Worm (Caenorhabditis elegans) whole organism, L3 larva: ENCODE data around the gene F43C9.1.

Experiments used
- R02D3.7 ChIP-seq: fragments of 150-350 bp; optimal IDR thresholded peaks from 2 replicates; lab custom pipeline; 2014; ENCODE audit warnings: missing biosample characterization, missing genetic modification characterization
- ZK546.5 ChIP-seq: sonication (generic microtip); optimal IDR thresholded peaks from 2 replicates; lab custom pipeline; 2017; ENCODE audit warnings: missing biosample characterization, missing genetic modification characterization
- ama-1 ChIP-seq: fragments of 150-350 bp; optimal IDR thresholded peaks from 2 replicates; lab custom pipeline; 2018
- ceh-28 ChIP-seq: fragments of 150-350 bp; optimal IDR thresholded peaks from 2 replicates; lab custom pipeline; 2014; ENCODE audit warnings: missing biosample characterization, missing genetic modification reagents, missing genetic modification characterization
- ceh-82 ChIP-seq: fragments of 150-350 bp; optimal IDR thresholded peaks from 2 replicates; lab custom pipeline; 2014; ENCODE audit warnings: missing biosample characterization, missing genetic modification characterization
- ceh-9 ChIP-seq: sonication (generic microtip); optimal IDR thresholded peaks from 2 replicates; lab custom pipeline; 2018; ENCODE audit warnings: missing biosample characterization, missing genetic modification characterization
- daf-12 ChIP-seq: fragments of 150-350 bp; optimal IDR thresholded peaks from 2 replicates; lab custom pipeline; 2014; ENCODE audit warnings: missing biosample characterization, missing genetic modification reagents, missing genetic modification characterization
- egl-27 ChIP-seq: sonication (generic microtip); optimal IDR thresholded peaks from 4 replicates; lab custom pipeline; 2017; ENCODE audit warnings: missing biosample characterization, missing genetic modification reagents, missing genetic modification characterization
- egl-5 ChIP-seq: fragments of 150-350 bp; optimal IDR thresholded peaks from 2 replicates; lab custom pipeline; 2017; ENCODE audit warnings: missing biosample characterization, missing genetic modification reagents, missing genetic modification characterization, inconsistent platforms
- elt-1 ChIP-seq: fragments of 150-350 bp; optimal IDR thresholded peaks from 2 replicates; lab custom pipeline; 2014; ENCODE audit warnings: missing biosample characterization, missing genetic modification characterization
- fkh-10 ChIP-seq: sonication (generic microtip); optimal IDR thresholded peaks from 2 replicates; lab custom pipeline; 2017; ENCODE audit warnings: missing biosample characterization, missing genetic modification reagents, missing genetic modification characterization
- fos-1 ChIP-seq: fragments of 150-350 bp; optimal IDR thresholded peaks from 2 replicates; lab custom pipeline; 2014; ENCODE audit warnings: missing biosample characterization, missing genetic modification characterization
- hmg-11 ChIP-seq: sonication (generic microtip); optimal IDR thresholded peaks from 2 replicates; lab custom pipeline; 2016; ENCODE audit warnings: missing genetic modification characterization, missing compliant biosample characterization
- jun-1 ChIP-seq: fragments of 150-350 bp; optimal IDR thresholded peaks from 2 replicates; lab custom pipeline; 2014; ENCODE audit warnings: missing biosample characterization, missing genetic modification reagents, missing genetic modification characterization
- lin-39 ChIP-seq: fragments of 150-350 bp; optimal IDR thresholded peaks from 2 replicates; lab custom pipeline; 2018; ENCODE audit warnings: missing biosample characterization, missing genetic modification reagents, missing genetic modification characterization
- mdl-1 ChIP-seq: fragments of 150-350 bp; optimal IDR thresholded peaks from 2 replicates; lab custom pipeline; 2014; ENCODE audit warnings: missing biosample characterization, missing genetic modification characterization
- nfya-1 ChIP-seq: sonication (generic microtip); optimal IDR thresholded peaks from 2 replicates; lab custom pipeline; 2017; ENCODE audit warnings: missing genetic modification characterization, mild to moderate bottlenecking, missing compliant biosample characterization, antibody characterized with exemption, moderate library complexity; ENCODE audit not compliant: insufficient read depth
- nhr-11 ChIP-seq: fragments of 150-350 bp; optimal IDR thresholded peaks from 2 replicates; lab custom pipeline; 2014; ENCODE audit warnings: missing biosample characterization, missing genetic modification characterization
- nhr-23 ChIP-seq: fragments of 150-350 bp; optimal IDR thresholded peaks from 2 replicates; lab custom pipeline; 2014; ENCODE audit warnings: missing biosample characterization, missing genetic modification reagents, missing genetic modification characterization
- nhr-237 ChIP-seq: fragments of 150-350 bp; optimal IDR thresholded peaks from 2 replicates; lab custom pipeline; 2014; ENCODE audit warnings: missing biosample characterization, missing genetic modification characterization
- nhr-25 ChIP-seq: sonication (generic microtip); optimal IDR thresholded peaks from 2 replicates; lab custom pipeline; 2017; ENCODE audit warnings: missing biosample characterization, missing genetic modification characterization
- nhr-28 ChIP-seq: fragments of 150-350 bp; optimal IDR thresholded peaks from 2 replicates; lab custom pipeline; 2014; ENCODE audit warnings: missing biosample characterization, missing genetic modification characterization
- nhr-76 ChIP-seq: fragments of 150-350 bp; sonication (generic microtip); optimal IDR thresholded peaks from 5 replicates; lab custom pipeline; 2014; ENCODE audit warnings: missing biosample characterization, missing genetic modification characterization
- nhr-77 ChIP-seq: fragments of 150-350 bp; optimal IDR thresholded peaks from 2 replicates; lab custom pipeline; 2014; ENCODE audit warnings: missing biosample characterization, missing genetic modification characterization
- pha-4 ChIP-seq: fragments of 150-350 bp; optimal IDR thresholded peaks from 2 replicates; lab custom pipeline; 2014; ENCODE audit warnings: missing biosample characterization, missing genetic modification reagents, missing genetic modification characterization
- pqm-1 ChIP-seq: fragments of 150-350 bp; optimal IDR thresholded peaks from 2 replicates; lab custom pipeline; 2017; ENCODE audit warnings: missing biosample characterization, missing genetic modification characterization, inconsistent platforms
- sea-2 ChIP-seq: fragments of 150-350 bp; sonication (generic microtip); optimal IDR thresholded peaks from 4 replicates; lab custom pipeline; 2014; ENCODE audit warnings: missing biosample characterization, missing genetic modification reagents, missing genetic modification characterization
- skn-1 ChIP-seq: fragments of 150-350 bp; optimal IDR thresholded peaks from 2 replicates; lab custom pipeline; 2014; ENCODE audit warnings: missing biosample characterization, missing genetic modification characterization
- tbx-2 ChIP-seq: sonication (generic microtip); optimal IDR thresholded peaks from 2 replicates; lab custom pipeline; 2016; ENCODE audit warnings: mild to moderate bottlenecking, missing genetic modification characterization, missing compliant biosample characterization
- unc-62 ChIP-seq: fragments of 150-350 bp; sonication (generic microtip); optimal IDR thresholded peaks from 4 replicates; lab custom pipeline; 2014; ENCODE audit warnings: missing biosample characterization, missing genetic modification reagents, missing genetic modification characterization
- zag-1 ChIP-seq: fragments of 150-350 bp; optimal IDR thresholded peaks from 2 replicates; lab custom pipeline; 2014; ENCODE audit warnings: missing biosample characterization, missing genetic modification characterization
- ztf-11 ChIP-seq: fragments of 150-350 bp; optimal IDR thresholded peaks from 2 replicates; lab custom pipeline; 2014; ENCODE audit warnings: missing biosample characterization, missing genetic modification characterization
- ztf-4 ChIP-seq: fragments of 150-350 bp; optimal IDR thresholded peaks from 2 replicates; lab custom pipeline; 2014; ENCODE audit warnings: missing biosample characterization, missing genetic modification characterization

The F43C9.1 gene

ce11 chrX:4803942-4804341 is 10.9 kb downstream of the F43C9.1 start:
- TF ChIP-seq nhr-28 (no peak), tbx-2 (tag; lab: Kevin White, UChicago) (no peak), nhr-237 (tag; lab: Kevin White, UChicago) (no peak), lin-39 (peak; percentile 53), ztf-4 (tag; lab: Kevin White, UChicago) (no peak), R02D3.7 (tag; lab: Kevin White, UChicago) (no peak), egl-27 (tag; lab: Kevin White, UChicago) (no peak), daf-12 (tag; lab: Kevin White, UChicago) (no peak), elt-1 (tag; lab: Kevin White, UChicago) (no peak), egl-5 (tag; lab: Kevin White, UChicago) (peak; percentile 90), zag-1 (tag; lab: Kevin White, UChicago) (no peak), ceh-28 (tag; lab: Kevin White, UChicago) (no peak), fkh-10 (GFP tag; lab: Kevin White, UChicago) (no peak), sea-2 (GFP tag; lab: Kevin White, UChicago) (no peak), unc-62 (GFP tag; lab: Kevin White, UChicago) (no peak)
- TF ChIP-seq, all 47 proteins: peak for 2

- TF ChIP-seq ztf-4 (tag; lab: Kevin White, UChicago): no peak
- TF ChIP-seq nhr-76 (tag; lab: Kevin White, UChicago): no peak
- peak; percentile 57 for TF ChIP-seq nfya-1 (tag; lab: Kevin White, UChicago)
- TF ChIP-seq fos-1: no peak
- peak; percentile 23 for TF ChIP-seq nhr-23 (tag; lab: Kevin White, UChicago)
- TF ChIP-seq, all 47 proteins: peak for 2
Measured at ce11 chrX:4808737-4809136, 15.7 kb downstream of the F43C9.1 start.

ce11 chrX:4809189-4809588 is 16.1 kb downstream of the F43C9.1 start:
- TF ChIP-seq ZK546.5 (tag; lab: Kevin White, UChicago) (no peak), pqm-1 (tag; lab: Kevin White, UChicago) (no peak), nhr-25 (tag; lab: Kevin White, UChicago) (peak; percentile 27), nhr-11 (tag; lab: Kevin White, UChicago) (no peak), ama-1 (lab: Kevin White, UChicago) (no peak)
- TF ChIP-seq, all 47 proteins: peak for 1

ce11 chrX:4809753-4810424 is 16.8 kb downstream of the F43C9.1 start:
- peak; percentile 7 for TF ChIP-seq nfya-1 (tag; lab: Kevin White, UChicago)
- no peak for TF ChIP-seq mdl-1
- TF ChIP-seq nhr-25 (tag; lab: Kevin White, UChicago): peak; percentile 61
- no peak for TF ChIP-seq elt-1 (tag; lab: Kevin White, UChicago)
- no peak for TF ChIP-seq hmg-11 (tag; lab: Kevin White, UChicago)
- no peak for TF ChIP-seq zag-1 (tag; lab: Kevin White, UChicago)
- no peak for TF ChIP-seq skn-1 (tag; lab: Kevin White, UChicago)
- TF ChIP-seq nhr-77 (tag; lab: Kevin White, UChicago): no peak
- TF ChIP-seq pha-4: peak; percentile 58
- TF ChIP-seq ceh-28 (tag; lab: Kevin White, UChicago): no peak

- TF ChIP-seq R02D3.7 (tag; lab: Kevin White, UChicago): no peak
- no peak for TF ChIP-seq elt-1 (tag; lab: Kevin White, UChicago)
- no peak for TF ChIP-seq jun-1 (tag; lab: Kevin White, UChicago)
- no peak for TF ChIP-seq ceh-9 (tag; lab: Kevin White, UChicago)
- TF ChIP-seq ceh-82 (tag; lab: Kevin White, UChicago): no peak
- no peak for TF ChIP-seq egl-27 (tag; lab: Kevin White, UChicago)
- no peak for TF ChIP-seq ztf-11 (tag; lab: Kevin White, UChicago)
- TF ChIP-seq ama-1 (lab: Kevin White, UChicago): no peak
- TF ChIP-seq nhr-23 (tag; lab: Kevin White, UChicago): no peak
- TF ChIP-seq nhr-237 (tag; lab: Kevin White, UChicago): no peak
- no peak for TF ChIP-seq nhr-77 (tag; lab: Kevin White, UChicago)
Measured at ce11 chrX:4811242-4811641, 18.2 kb downstream of the F43C9.1 start, which contains the start of gene ztf-16. TSS of gene ztf-16 (minus strand) at chrX:4811540.
